Worm (Caenorhabditis elegans) whole organism, L3 larva: ENCODE measurements around the gene ZK688.1.

Source experiments
- elt-1 ChIP-seq: fragments of 150-350 bp; optimal IDR thresholded peaks from 2 replicates; lab custom pipeline; 2014; ENCODE audit warnings: missing biosample characterization, missing genetic modification characterization
- fkh-10 ChIP-seq: sonication (generic microtip); optimal IDR thresholded peaks from 2 replicates; lab custom pipeline; 2017; ENCODE audit warnings: missing biosample characterization, missing genetic modification reagents, missing genetic modification characterization
- fos-1 ChIP-seq: fragments of 150-350 bp; optimal IDR thresholded peaks from 2 replicates; lab custom pipeline; 2014; ENCODE audit warnings: missing biosample characterization, missing genetic modification characterization
- nhr-77 ChIP-seq: fragments of 150-350 bp; optimal IDR thresholded peaks from 2 replicates; lab custom pipeline; 2014; ENCODE audit warnings: missing biosample characterization, missing genetic modification characterization
- pqm-1 ChIP-seq: fragments of 150-350 bp; optimal IDR thresholded peaks from 2 replicates; lab custom pipeline; 2017; ENCODE audit warnings: missing biosample characterization, missing genetic modification characterization, inconsistent platforms
- tbx-2 ChIP-seq: sonication (generic microtip); optimal IDR thresholded peaks from 2 replicates; lab custom pipeline; 2016; ENCODE audit warnings: mild to moderate bottlenecking, missing genetic modification characterization, missing compliant biosample characterization

DNA sequence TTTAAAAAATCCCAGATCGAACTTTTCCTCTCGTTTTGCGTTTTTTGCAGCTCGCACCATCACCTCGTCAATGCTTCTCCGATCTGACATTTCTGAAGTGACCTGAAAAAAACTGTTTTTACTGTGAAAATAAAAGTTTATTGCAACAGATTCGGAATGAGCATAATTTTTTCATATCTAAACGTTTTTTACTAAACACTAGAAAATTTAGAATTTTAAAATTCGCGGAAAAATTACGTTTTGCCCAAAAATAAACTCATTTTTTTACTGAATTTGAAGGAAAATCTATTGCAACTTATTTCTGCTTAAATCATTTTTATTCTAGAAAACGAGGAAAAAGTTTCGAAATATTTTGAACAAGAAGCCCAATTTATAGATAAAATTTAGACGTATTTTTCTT, 26.5 kb upstream of the ZK688.1 start, which contains the start of gene ZK688.9:
- TF ChIP-seq nhr-77 (tag; lab: Kevin White, UChicago) (no peak), pqm-1 (tag; lab: Kevin White, UChicago) (no peak), fos-1 (no peak), elt-1 (tag; lab: Kevin White, UChicago) (no peak), tbx-2 (tag; lab: Kevin White, UChicago) (no peak), fkh-10 (GFP tag; lab: Kevin White, UChicago) (no peak)
